Worm (Caenorhabditis elegans): ENCODE results near the gene W06D11.5.

ce11 chrX:12299834-12300233, at the start of gene W06D11.5:
- TF ChIP-seq tlf-1 (GFP tag; optimal IDR thresholded peaks at IDR 0.05) = no peak
- no peak for TF ChIP-seq hlh-12 (tag; optimal IDR thresholded peaks at IDR 0.05)
- TF ChIP-seq dox-1 (GFP tag; IDR thresholded peaks at IDR 0.05) = no peak
- TF ChIP-seq D2030.7 (GFP tag; IDR thresholded peaks at IDR 0.05) = no peak
- no peak for TF ChIP-seq dpl-1 (GFP tag; optimal IDR thresholded peaks at IDR 0.05)
- no peak for TF ChIP-seq F57C9.4 (tag; optimal IDR thresholded peaks at IDR 0.05)
- no peak for TF ChIP-seq F57A8.1 (GFP tag; optimal IDR thresholded peaks at IDR 0.05)
